Fruit fly (Drosophila melanogaster): Measurements from ENCODE around the gene CG7394.
A peak's percentile ranks its signal among the peaks of the same experiment; 100 is the strongest.

CG7394 gene

DNA sequence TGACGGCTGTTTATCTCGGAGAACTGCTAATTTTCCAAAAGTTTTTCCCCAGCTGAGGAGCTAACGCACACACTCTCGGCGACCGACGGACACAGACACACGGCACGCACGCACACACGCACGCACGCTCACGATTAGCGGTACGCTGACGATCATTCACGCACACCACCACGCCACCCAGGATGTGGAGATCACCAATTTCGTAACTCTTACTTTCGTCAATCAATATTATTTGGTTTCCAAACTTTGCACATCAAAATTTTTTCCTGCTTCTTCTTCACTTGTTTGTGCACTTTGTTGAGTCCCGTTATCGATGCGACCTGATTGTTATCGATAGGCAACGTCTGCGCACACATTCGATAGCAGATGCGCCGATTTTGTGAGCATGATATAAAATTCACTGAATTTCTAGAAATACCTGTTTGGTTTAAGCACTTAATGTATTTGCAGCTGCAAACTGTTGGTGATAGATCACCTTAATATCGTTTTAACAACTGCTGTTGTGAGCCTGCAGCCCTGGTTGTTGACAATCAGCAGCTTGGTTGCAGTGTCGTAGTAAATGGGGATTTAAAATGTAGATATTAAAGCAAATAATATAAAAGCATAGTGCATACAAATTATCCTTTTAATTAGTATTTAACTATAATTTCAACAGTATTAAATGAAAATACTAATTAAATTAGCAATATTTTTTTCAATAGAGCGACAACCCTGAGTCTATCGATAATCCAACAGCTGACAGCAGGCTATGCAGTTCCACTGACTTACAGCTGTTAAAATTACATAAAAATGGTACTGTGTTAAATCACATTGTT is at the start of gene CG7394, which contains the start of gene Mob2 (continued):
- TF ChIP-seq CG16863 (GFP tag; optimal IDR thresholded peaks at IDR 0.05) (peak; percentile 73), chn (GFP tag; optimal IDR thresholded peaks at IDR 0.05) (peak; percentile 85), crc (GFP tag; optimal IDR thresholded peaks at IDR 0.05) (peak; percentile 60), pfk (GFP tag; optimal IDR thresholded peaks at IDR 0.05) (peak; percentile 7), CG11695 (GFP tag; IDR thresholded peaks at IDR 0.05) (peak; percentile 91), CG43689 (GFP tag; IDR thresholded peaks at IDR 0.05) (peak; percentile 53; the same call in 1 of the 2 replicates), CG11723 (GFP tag; optimal IDR thresholded peaks at IDR 0.05) (peak; percentile 67), Ets97D (GFP tag; optimal IDR thresholded peaks at IDR 0.05) (peak; percentile 86), grau (tag; optimal IDR thresholded peaks at IDR 0.05) (peak; percentile 90), ash1 (GFP tag; optimal IDR thresholded peaks at IDR 0.05) (peak; percentile 28), CG1602 (GFP tag; optimal IDR thresholded peaks at IDR 0.05) (peak; percentile 89), CG2712 (tag; optimal IDR thresholded peaks at IDR 0.05) (peak; percentile 89), Atf6 (GFP tag; IDR thresholded peaks at IDR 0.05) (peak; percentile 94), phol (tag; optimal IDR thresholded peaks at IDR 0.05) (peak; percentile 90), CG32767 (GFP tag; IDR thresholded peaks at IDR 0.05) (peak; percentile 79; the same call in 1 of the 2 replicates), HLH4C (GFP tag; IDR thresholded peaks at IDR 0.05; ENCODE audit: partially characterized antibody) (peak; percentile 93), Dek (tag; optimal IDR thresholded peaks at IDR 0.05) (peak; percentile 81), Hr78 (GFP tag; optimal IDR thresholded peaks at IDR 0.05) (peak in 1 of 2 experiments; percentile 40), CoRest (tag; optimal IDR thresholded peaks at IDR 0.05) (peak; percentile 92), bbx (GFP tag; IDR thresholded peaks at IDR 0.05; ENCODE audit: partially characterized antibody) (peak; percentile 77), CG10209 (GFP tag; optimal IDR thresholded peaks at IDR 0.05) (peak; percentile 87), CG14860 (GFP tag; IDR thresholded peaks at IDR 0.05; ENCODE audit: partially characterized antibody) (peak; percentile 83), CG18599 (GFP tag; optimal IDR thresholded peaks at IDR 0.05) (peak; percentile 87), CkIIα-i1 (GFP tag; IDR thresholded peaks at IDR 0.05) (no peak), BtbVII (GFP tag; optimal IDR thresholded peaks at IDR 0.05) (peak; percentile 64), CG10431 (GFP tag; optimal IDR thresholded peaks at IDR 0.05) (peak; percentile 44), oc (tag; optimal IDR thresholded peaks at IDR 0.05) (peak; percentile 76), CG6791 (GFP tag; IDR thresholded peaks at IDR 0.05; ENCODE audit: partially characterized antibody) (peak; percentile 86), CG30403 (GFP tag; optimal IDR thresholded peaks at IDR 0.05) (peak; percentile 93), CG42726 (GFP tag; IDR thresholded peaks at IDR 0.05; ENCODE audit: partially characterized antibody) (no peak; the same call in 1 of the 2 replicates), CG18764 (GFP tag; optimal IDR thresholded peaks at IDR 0.05) (peak; percentile 88), CG12219 (GFP tag; optimal IDR thresholded peaks at IDR 0.05) (peak; percentile 77), klu (GFP tag; IDR thresholded peaks at IDR 0.05) (peak; percentile 80), CG18619 (GFP tag; optimal IDR thresholded peaks at IDR 0.05) (peak; percentile 75), ham (GFP tag; IDR thresholded peaks at IDR 0.05) (0 out of 2 replicates have a peak, but pooled peaks have one; percentile 7), CG10462 (GFP tag; optimal IDR thresholded peaks at IDR 0.05) (peak; percentile 81), CG34224 (GFP tag; IDR thresholded peaks at IDR 0.05; ENCODE audit: partially characterized antibody) (peak; percentile 87), Hr3 (GFP tag; optimal IDR thresholded peaks at IDR 0.05) (peak; percentile 92), Awh (GFP tag; IDR thresholded peaks at IDR 0.05) (peak; percentile 83), dan (GFP tag; IDR thresholded peaks at IDR 0.05) (no peak; the same call in 1 of the 2 replicates), GATAe (GFP tag; conservative IDR thresholded peaks at IDR 0.05) (peak; percentile 64), CG31388 (GFP tag; optimal IDR thresholded peaks at IDR 0.05) (peak; percentile 82), CG10321 (GFP tag; IDR thresholded peaks at IDR 0.05) (peak; percentile 67), CG10979 (tag; optimal IDR thresholded peaks at IDR 0.05) (peak; percentile 85), Vsx1 (GFP tag; optimal IDR thresholded peaks at IDR 0.05) (peak; percentile 59), odd (GFP tag; optimal IDR thresholded peaks at IDR 0.05) (peak; percentile 69)

Data from whole organism, embryonic.